Fruit fly (Drosophila melanogaster) whole organism: ENCODE results near the gene CG17167.

Source experiments
- Dll ChIP-seq: fragments of >200 bp; optimal IDR thresholded peaks from 2 replicates; lab custom pipeline; 2017
- pan ChIP-seq: fragments of >200 bp; optimal IDR thresholded peaks from 2 replicates; lab custom pipeline; 2017
- psq ChIP-seq: fragments of >200 bp; optimal IDR thresholded peaks from 2 replicates; lab custom pipeline; 2017
- usp ChIP-seq: fragments of >200 bp; optimal IDR thresholded peaks from 2 replicates; lab custom pipeline; 2017; ENCODE audit warnings: missing biosample characterization, missing genetic modification characterization, mixed read lengths

DNA sequence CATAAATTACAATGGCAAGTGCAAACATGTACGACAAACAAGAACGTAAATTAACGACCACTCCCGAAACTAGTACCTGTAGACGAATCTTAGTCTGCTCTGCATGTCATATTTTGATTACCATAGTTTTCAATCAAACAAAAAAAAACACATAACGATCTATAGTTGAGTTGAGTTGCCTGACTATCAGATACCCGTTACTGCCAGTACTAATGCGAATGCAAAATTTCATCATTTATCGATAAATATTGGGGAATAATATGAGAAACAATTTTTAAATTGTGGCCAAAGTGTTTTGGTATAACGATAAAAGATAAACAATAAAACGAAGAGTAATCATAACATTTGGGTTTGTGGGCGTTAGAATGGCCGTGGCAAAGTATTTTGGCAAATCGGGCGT lies 22.4 kb downstream of the CG17167 start:
- TF ChIP-seq Dll (lab: Kevin White, UChicago) (no peak), usp (GFP tag; lab: Kevin White, UChicago) (no peak), psq (lab: Kevin White, UChicago) (no peak), pan (lab: Kevin White, UChicago) (no peak)
